Worm (Caenorhabditis elegans) whole organism, L4/young adult: Measurements from ENCODE around the gene msp-79.

Experiments
- dao-5 ChIP-seq: sonication (generic microtip); optimal IDR thresholded peaks from 2 replicates; lab custom pipeline; 2016; ENCODE audit warnings: missing genotype, missing genetic modification characterization, moderate library complexity, missing compliant biosample characterization
- him-1 ChIP-seq: sonication (generic microtip); optimal IDR thresholded peaks from 2 replicates; lab custom pipeline; 2016; ENCODE audit warnings: missing genotype, missing genetic modification reagents, missing genetic modification characterization, missing compliant biosample characterization

DNA sequence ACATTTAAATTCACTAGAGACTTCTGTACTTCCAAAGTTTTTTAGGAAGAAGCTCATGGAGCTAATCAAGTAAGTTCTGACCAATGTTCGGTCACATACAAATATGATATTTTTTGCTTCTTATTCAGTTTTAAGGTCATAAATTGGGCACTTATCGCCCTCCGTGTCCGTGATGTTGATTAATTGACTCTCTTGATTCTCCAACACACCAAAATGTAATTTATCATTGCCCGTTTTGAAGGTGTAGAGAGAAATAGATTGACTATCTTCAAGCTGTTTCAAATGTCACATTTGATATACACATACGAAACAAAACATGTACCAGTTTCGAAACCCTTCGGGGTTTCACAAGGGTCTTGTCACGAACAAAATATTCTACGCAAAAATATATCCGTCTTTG is 23.8 kb upstream of the msp-79 start:
- no peak for TF ChIP-seq dao-5
- TF ChIP-seq him-1 (tag; lab: Kevin White, UChicago): no peak
